Worm (Caenorhabditis elegans) whole organism, late embryonic: ENCODE results near the gene semi-1.

Experiments used
- hlh-13 ChIP-seq: fragments of 200-800 bp; sonication (Bioruptor generic); optimal IDR thresholded peaks from 2 replicates; lab custom pipeline; 2018; ENCODE audit warnings: mild to moderate bottlenecking, missing genetic modification characterization, missing compliant biosample characterization
- nfya-1 ChIP-seq: sonication (generic microtip); optimal IDR thresholded peaks from 2 replicates; lab custom pipeline; 2017; ENCODE audit warnings: missing genetic modification characterization, mild to moderate bottlenecking, missing compliant biosample characterization, antibody characterized with exemption, moderate library complexity

ce11 chrV:13499227-13499626, 15.8 kb downstream of the semi-1 start:
- TF ChIP-seq nfya-1 (tag; lab: Kevin White, UChicago) (no peak), hlh-13 (GFP tag; lab: Kevin White, UChicago) (no peak)
